Fruit fly (Drosophila melanogaster): ENCODE measurements around the gene CG9948.

dm6 chr3L:6996907-6997306 is 41.1 kb downstream of the CG9948 start:
- TF ChIP-seq CG8478 (optimal IDR thresholded peaks at IDR 0.05): no peak
- no peak for TF ChIP-seq CTCF (optimal IDR thresholded peaks at IDR 0.05)

Data from S2 (cell line).